Fruit fly (Drosophila melanogaster): ENCODE measurements around the gene CG5157.

CG5157 gene

dm6 chr3L:16171280-16171679 is 33.6 kb upstream of the CG5157 start, which contains the start of gene CG33795:
CG33795 (minus strand) TSS chr3L:16171380.
- TF ChIP-seq dmrt93B (GFP tag; optimal IDR thresholded peaks at IDR 0.05) (no peak), psq (GFP tag; optimal IDR thresholded peaks at IDR 0.05) (no peak), Vsx2 (GFP tag; optimal IDR thresholded peaks at IDR 0.05; ENCODE audit: partially characterized antibody) (no peak), Mio (GFP tag; optimal IDR thresholded peaks at IDR 0.05) (no peak), CG32264 (GFP tag; optimal IDR thresholded peaks at IDR 0.05) (no peak), Sp1 (GFP tag; optimal IDR thresholded peaks at IDR 0.05) (no peak), Dfd (GFP tag; optimal IDR thresholded peaks at IDR 0.05) (no peak), Dif (GFP tag; optimal IDR thresholded peaks at IDR 0.05; ENCODE audit: partially characterized antibody) (no peak), Myc (optimal IDR thresholded peaks at IDR 0.05) (no peak), Jra (GFP tag; optimal IDR thresholded peaks at IDR 0.05) (no peak), Hr78 (GFP tag; optimal IDR thresholded peaks at IDR 0.05) (no peak), sv (GFP tag; optimal IDR thresholded peaks at IDR 0.05) (no peak), GATAd (GFP tag; optimal IDR thresholded peaks at IDR 0.05) (no peak), sage (GFP tag; optimal IDR thresholded peaks at IDR 0.05) (no peak), CrebA (GFP tag; optimal IDR thresholded peaks at IDR 0.05; ENCODE audit: borderline replicate concordance) (no peak), brk (GFP tag; optimal IDR thresholded peaks at IDR 0.05) (no peak), rgr (GFP tag; optimal IDR thresholded peaks at IDR 0.05) (no peak), HLH106 (tag; optimal IDR thresholded peaks at IDR 0.05) (no peak), OdsH (GFP tag; optimal IDR thresholded peaks at IDR 0.05) (no peak), br (GFP tag; optimal IDR thresholded peaks at IDR 0.05) (no peak)

dm6 chr3L:16170006-16170405 is 32.3 kb upstream of the CG5157 start, which contains the start of gene CG33796:
CG33796 (minus strand) TSS chr3L:16170106.
- TF ChIP-seq Rel (GFP tag; optimal IDR thresholded peaks at IDR 0.05) (no peak), Rel (tag; optimal IDR thresholded peaks at IDR 0.05) (no peak), woc (GFP tag; optimal IDR thresholded peaks at IDR 0.05) (no peak), sv (GFP tag; optimal IDR thresholded peaks at IDR 0.05) (no peak)

dm6 chr3L:16168503-16169189 is 31.0 kb upstream of the CG5157 start:
- TF ChIP-seq dsf (GFP tag; optimal IDR thresholded peaks at IDR 0.05; ENCODE audit: borderline replicate concordance), result no peak
- TF ChIP-seq CrebA (GFP tag; optimal IDR thresholded peaks at IDR 0.05; ENCODE audit: borderline replicate concordance), result no peak
- TF ChIP-seq Dfd (GFP tag; optimal IDR thresholded peaks at IDR 0.05), result no peak
- TF ChIP-seq psq (GFP tag; optimal IDR thresholded peaks at IDR 0.05), result no peak
- TF ChIP-seq Dif (GFP tag; optimal IDR thresholded peaks at IDR 0.05; ENCODE audit: partially characterized antibody), result no peak
- no peak for TF ChIP-seq fru (GFP tag; optimal IDR thresholded peaks at IDR 0.05)
- TF ChIP-seq Sp1 (GFP tag; optimal IDR thresholded peaks at IDR 0.05), result no peak

dm6 chr3L:16167723-16168386 is 30.2 kb upstream of the CG5157 start:
- TF ChIP-seq br (GFP tag; optimal IDR thresholded peaks at IDR 0.05) (peak; percentile 31), fru (GFP tag; optimal IDR thresholded peaks at IDR 0.05) (peak; percentile 4), dl (GFP tag; optimal IDR thresholded peaks at IDR 0.05; ENCODE audit: insufficient read depth in 1 of 2, partially characterized antibody in 2 of 2) (peak in 1 of 2 experiments; percentile 8), Rel (GFP tag; optimal IDR thresholded peaks at IDR 0.05) (no peak), Rel (tag; optimal IDR thresholded peaks at IDR 0.05) (peak; percentile 13), Hnf4 (GFP tag; optimal IDR thresholded peaks at IDR 0.05) (peak; percentile 7), Sp1 (GFP tag; optimal IDR thresholded peaks at IDR 0.05) (peak; percentile 4), HLH106 (tag; optimal IDR thresholded peaks at IDR 0.05) (peak; percentile 5), rgr (GFP tag; optimal IDR thresholded peaks at IDR 0.05) (no peak), foxo (GFP tag; optimal IDR thresholded peaks at IDR 0.05) (no peak), CrebA (GFP tag; optimal IDR thresholded peaks at IDR 0.05; ENCODE audit: borderline replicate concordance) (peak; percentile 33), sage (GFP tag; optimal IDR thresholded peaks at IDR 0.05) (no peak), OdsH (GFP tag; optimal IDR thresholded peaks at IDR 0.05) (peak; percentile 6), Vsx2 (GFP tag; optimal IDR thresholded peaks at IDR 0.05; ENCODE audit: partially characterized antibody) (no peak)

dm6 chr3L:16166998-16167344 is 29.3 kb upstream of the CG5157 start:
- TF ChIP-seq Myc (optimal IDR thresholded peaks at IDR 0.05) (no peak), jim (GFP tag; optimal IDR thresholded peaks at IDR 0.05) (no peak), Dfd (GFP tag; optimal IDR thresholded peaks at IDR 0.05) (no peak), tai (GFP tag; optimal IDR thresholded peaks at IDR 0.05) (no peak), lola (GFP tag; optimal IDR thresholded peaks at IDR 0.05) (no peak), Mio (GFP tag; optimal IDR thresholded peaks at IDR 0.05) (no peak), psq (GFP tag; optimal IDR thresholded peaks at IDR 0.05) (no peak), OdsH (GFP tag; optimal IDR thresholded peaks at IDR 0.05) (no peak), brk (GFP tag; optimal IDR thresholded peaks at IDR 0.05) (no peak), woc (GFP tag; optimal IDR thresholded peaks at IDR 0.05) (no peak), h (GFP tag; optimal IDR thresholded peaks at IDR 0.05) (no peak), Hnf4 (GFP tag; optimal IDR thresholded peaks at IDR 0.05) (no peak), Hr78 (GFP tag; optimal IDR thresholded peaks at IDR 0.05) (no peak), sv (GFP tag; optimal IDR thresholded peaks at IDR 0.05) (no peak), rgr (GFP tag; optimal IDR thresholded peaks at IDR 0.05) (no peak), pan (optimal IDR thresholded peaks at IDR 0.05) (no peak), ey (GFP tag; optimal IDR thresholded peaks at IDR 0.05) (no peak), Rel (GFP tag; optimal IDR thresholded peaks at IDR 0.05) (no peak), Rel (tag; optimal IDR thresholded peaks at IDR 0.05) (no peak), Abd-B (GFP tag; optimal IDR thresholded peaks at IDR 0.05) (no peak), Hr83 (GFP tag; optimal IDR thresholded peaks at IDR 0.05; ENCODE audit: poor library complexity, severe bottlenecking) (no peak)
